Fruit fly (Drosophila melanogaster) whole organism, embryonic: ENCODE measurements around the gene CG33640.

Experiments
- CG10462 ChIP-seq: fragments of 200-800 bp; sonication (Bioruptor generic); optimal IDR thresholded peaks from 2 replicates; lab custom pipeline; 2016; ENCODE audit warnings: missing biosample characterization, missing genetic modification characterization
- CG10543 ChIP-seq: fragments of 200-800 bp; sonication (Bioruptor generic); optimal IDR thresholded peaks from 3 replicates; lab custom pipeline; 2017; ENCODE audit warnings: missing biosample characterization, mild to moderate bottlenecking, missing genetic modification characterization, moderate library complexity
- CG11695 ChIP-seq: fragments of 200-800 bp; sonication (Bioruptor generic); IDR thresholded peaks from 3 replicates; pipeline ENCODE4 v1.3.6; 2022; ENCODE audit warnings: missing biosample characterization, missing genetic modification characterization
- CG12155 ChIP-seq: fragments of 200-800 bp; sonication (Bioruptor generic); optimal IDR thresholded peaks from 3 replicates; lab custom pipeline; 2016; ENCODE audit warnings: missing biosample characterization, missing genetic modification characterization
- CG13123 ChIP-seq: fragments of 200-800 bp; sonication (Bioruptor generic); optimal IDR thresholded peaks from 2 replicates; lab custom pipeline; 2016; ENCODE audit warnings: missing biosample characterization, missing genetic modification characterization
- CG14710 ChIP-seq: fragments of 200-800 bp; sonication (Bioruptor generic); optimal IDR thresholded peaks from 3 replicates; lab custom pipeline; 2019; ENCODE audit warnings: missing biosample characterization, mild to moderate bottlenecking, missing genetic modification characterization, moderate library complexity
- CG14965 ChIP-seq: fragments of 200-800 bp; sonication (Bioruptor generic); optimal IDR thresholded peaks from 2 replicates; lab custom pipeline; 2016; ENCODE audit warnings: missing biosample characterization, missing genetic modification characterization, borderline replicate concordance
- CG1603 ChIP-seq: fragments of 200-800 bp; sonication (Bioruptor generic); optimal IDR thresholded peaks from 2 replicates; lab custom pipeline; 2019; ENCODE audit warnings: missing biosample characterization, mild to moderate bottlenecking, missing genetic modification characterization, moderate library complexity
- CG2678 ChIP-seq: fragments of 200-800 bp; sonication (Bioruptor generic); optimal IDR thresholded peaks from 3 replicates; lab custom pipeline; 2019; ENCODE audit warnings: missing biosample characterization, mild to moderate bottlenecking, missing genetic modification characterization, moderate library complexity
- CG2712 ChIP-seq: fragments of 200-800 bp; optimal IDR thresholded peaks from 3 replicates; lab custom pipeline; 2019; ENCODE audit warnings: missing biosample characterization, mild to moderate bottlenecking, missing genetic modification characterization, moderate library complexity
- CG30403 ChIP-seq: fragments of 200-800 bp; sonication (Bioruptor generic); optimal IDR thresholded peaks from 3 replicates; lab custom pipeline; 2016; ENCODE audit warnings: missing biosample characterization, missing genetic modification characterization
- CG4617 ChIP-seq: fragments of 200-800 bp; sonication (Bioruptor generic); optimal IDR thresholded peaks from 3 replicates; lab custom pipeline; 2016; ENCODE audit warnings: missing biosample characterization, missing genetic modification characterization, borderline replicate concordance
- CG6272 ChIP-seq: fragments of 200-800 bp; sonication (Bioruptor generic); IDR thresholded peaks from 2 replicates; pipeline ENCODE4 v1.3.6; 2022; ENCODE audit warnings: missing biosample characterization, missing genetic modification characterization
- CG7928 ChIP-seq: fragments of 200-800 bp; sonication (Bioruptor generic); optimal IDR thresholded peaks from 2 replicates; lab custom pipeline; 2017; ENCODE audit warnings: missing biosample characterization, mild to moderate bottlenecking, missing genetic modification characterization
- CG9797 ChIP-seq: fragments of 200-800 bp; sonication (Bioruptor generic); optimal IDR thresholded peaks from 3 replicates; lab custom pipeline; 2018; ENCODE audit warnings: missing biosample characterization, mild to moderate bottlenecking, missing genetic modification characterization
- Dad ChIP-seq: fragments of 200-800 bp; sonication (Bioruptor generic); optimal IDR thresholded peaks from 3 replicates; lab custom pipeline; 2016; ENCODE audit warnings: missing biosample characterization, missing genetic modification characterization
- H15 ChIP-seq: fragments of 200-800 bp; sonication (Bioruptor generic); IDR thresholded peaks from 3 replicates; pipeline ENCODE4 v1.3.6; 2022; ENCODE audit warnings: missing biosample characterization, missing genetic modification characterization
- HHEX ChIP-seq: fragments of 200-800 bp; sonication (Bioruptor generic); optimal IDR thresholded peaks from 3 replicates; lab custom pipeline; 2017; ENCODE audit warnings: missing biosample characterization, mild to moderate bottlenecking, missing genetic modification characterization, missing genetic modification reagents
- Hand ChIP-seq: fragments of 200-800 bp; sonication (Bioruptor generic); optimal IDR thresholded peaks from 2 replicates; lab custom pipeline; 2017; ENCODE audit warnings: mild to moderate bottlenecking, missing biosample characterization, missing genetic modification reagents, missing genetic modification characterization
- Hr3 ChIP-seq: fragments of 200-800 bp; sonication (Bioruptor generic); optimal IDR thresholded peaks from 3 replicates; lab custom pipeline; 2016; ENCODE audit warnings: missing biosample characterization, missing genetic modification characterization
- Hr39 ChIP-seq: fragments of >200 bp; optimal IDR thresholded peaks from 2 replicates; lab custom pipeline; 2017
- Mes4 ChIP-seq: fragments of 200-800 bp; sonication (Bioruptor generic); optimal IDR thresholded peaks from 2 replicates; lab custom pipeline; 2016; ENCODE audit warnings: missing biosample characterization, missing genetic modification characterization
- NfI ChIP-seq: fragments of 200-800 bp; sonication (Bioruptor generic); optimal IDR thresholded peaks from 3 replicates; lab custom pipeline; 2018; ENCODE audit warnings: missing biosample characterization, mild to moderate bottlenecking, missing genetic modification characterization, moderate library complexity
- Sry-δ ChIP-seq: fragments of 200-800 bp; sonication (Bioruptor generic); optimal IDR thresholded peaks from 2 replicates; lab custom pipeline; 2016; ENCODE audit warnings: missing biosample characterization, missing genetic modification characterization
- TFAM ChIP-seq: fragments of 200-800 bp; sonication (Bioruptor generic); optimal IDR thresholded peaks from 2 replicates; lab custom pipeline; 2017; ENCODE audit warnings: missing biosample characterization, missing genetic modification characterization, inconsistent platforms
- Usf ChIP-seq: fragments of 200-800 bp; sonication (Bioruptor generic); optimal IDR thresholded peaks from 2 replicates; lab custom pipeline; 2017; ENCODE audit warnings: missing genotype, missing biosample characterization, missing genetic modification characterization
- al ChIP-seq: fragments of 200-800 bp; sonication (Bioruptor generic); IDR thresholded peaks from 2 replicates; pipeline ENCODE4 v1.3.6; 2022; ENCODE audit warnings: missing biosample characterization, missing genetic modification characterization
- ap ChIP-seq: fragments of 200-800 bp; sonication (Bioruptor generic); IDR thresholded peaks from 2 replicates; pipeline ENCODE4 v1.3.6; 2022; ENCODE audit warnings: missing biosample characterization, missing genetic modification characterization
- dm ChIP-seq: fragments of 200-800 bp; sonication (Bioruptor generic); optimal IDR thresholded peaks from 3 replicates; lab custom pipeline; 2016; ENCODE audit warnings: missing biosample characterization, missing genetic modification characterization
- eyg ChIP-seq: fragments of 200-800 bp; sonication (Bioruptor generic); optimal IDR thresholded peaks from 3 replicates; lab custom pipeline; 2016; ENCODE audit warnings: missing biosample characterization, missing genetic modification characterization
- fd3F ChIP-seq: fragments of 200-800 bp; sonication (Bioruptor generic); optimal IDR thresholded peaks from 2 replicates; lab custom pipeline; 2018; ENCODE audit warnings: missing biosample characterization, mild to moderate bottlenecking, missing genetic modification characterization, moderate library complexity
- gro ChIP-seq: fragments of 200-800 bp; sonication (Bioruptor generic); optimal IDR thresholded peaks from 2 replicates; lab custom pipeline; 2016; ENCODE audit warnings: missing biosample characterization, missing genetic modification characterization
- gsb ChIP-seq: fragments of 200-800 bp; sonication (Bioruptor generic); IDR thresholded peaks from 2 replicates; pipeline ENCODE4 v1.3.6; 2022; ENCODE audit warnings: missing biosample characterization, missing genetic modification characterization
- her ChIP-seq: fragments of 200-800 bp; sonication (Bioruptor generic); optimal IDR thresholded peaks from 2 replicates; lab custom pipeline; 2016; ENCODE audit warnings: missing biosample characterization, missing genetic modification characterization
- inv ChIP-seq: fragments of 200-800 bp; sonication (Bioruptor generic); IDR thresholded peaks from 2 replicates; pipeline ENCODE4 v1.3.6; 2022; ENCODE audit warnings: missing biosample characterization, missing genetic modification characterization; ENCODE audit not compliant: partially characterized antibody
- jumu ChIP-seq: fragments of 200-800 bp; sonication (Bioruptor generic); optimal IDR thresholded peaks from 3 replicates; lab custom pipeline; 2016; ENCODE audit warnings: missing biosample characterization, missing genetic modification characterization
- klu ChIP-seq: fragments of 200-800 bp; sonication (Bioruptor generic); IDR thresholded peaks from 2 replicates; pipeline ENCODE4 v1.3.6; 2022; ENCODE audit warnings: missing biosample characterization, missing genetic modification characterization
- lola ChIP-seq, 3 experiments: fragments of >200 bp in 2 of 3; fragments of 200-800 bp in 1 of 3; sonication (Bioruptor generic) in 1 of 3; optimal IDR thresholded peaks; 2 replicates each; lab custom pipeline; 2017 to 2019; ENCODE audit warnings: missing biosample characterization in 3 of 3, missing genetic modification characterization in 3 of 3, mild to moderate bottlenecking in 1 of 3, moderate library complexity in 1 of 3
- mam ChIP-seq: fragments of 200-800 bp; sonication (Bioruptor generic); optimal IDR thresholded peaks from 3 replicates; lab custom pipeline; 2016; ENCODE audit warnings: missing biosample characterization, missing genetic modification characterization
- nom ChIP-seq: fragments of 200-800 bp; sonication (Bioruptor generic); optimal IDR thresholded peaks from 2 replicates; lab custom pipeline; 2017; ENCODE audit warnings: missing biosample characterization, missing genetic modification characterization, mild to moderate bottlenecking, moderate library complexity, missing genetic modification reagents
- vnd ChIP-seq: fragments of 200-800 bp; sonication (Bioruptor generic); IDR thresholded peaks from 3 replicates; pipeline ENCODE4 v1.3.6; 2022; ENCODE audit warnings: missing biosample characterization, missing genetic modification characterization; ENCODE audit not compliant: partially characterized antibody
- wek ChIP-seq: fragments of 200-800 bp; sonication (Bioruptor generic); optimal IDR thresholded peaks from 3 replicates; lab custom pipeline; 2018; ENCODE audit warnings: missing biosample characterization, mild to moderate bottlenecking, missing genetic modification characterization, moderate library complexity
- zfh2 ChIP-seq: fragments of 200-800 bp; sonication (Bioruptor generic); optimal IDR thresholded peaks from 2 replicates; lab custom pipeline; 2016; ENCODE audit warnings: missing biosample characterization, missing genetic modification characterization

Gene CG33640

DNA sequence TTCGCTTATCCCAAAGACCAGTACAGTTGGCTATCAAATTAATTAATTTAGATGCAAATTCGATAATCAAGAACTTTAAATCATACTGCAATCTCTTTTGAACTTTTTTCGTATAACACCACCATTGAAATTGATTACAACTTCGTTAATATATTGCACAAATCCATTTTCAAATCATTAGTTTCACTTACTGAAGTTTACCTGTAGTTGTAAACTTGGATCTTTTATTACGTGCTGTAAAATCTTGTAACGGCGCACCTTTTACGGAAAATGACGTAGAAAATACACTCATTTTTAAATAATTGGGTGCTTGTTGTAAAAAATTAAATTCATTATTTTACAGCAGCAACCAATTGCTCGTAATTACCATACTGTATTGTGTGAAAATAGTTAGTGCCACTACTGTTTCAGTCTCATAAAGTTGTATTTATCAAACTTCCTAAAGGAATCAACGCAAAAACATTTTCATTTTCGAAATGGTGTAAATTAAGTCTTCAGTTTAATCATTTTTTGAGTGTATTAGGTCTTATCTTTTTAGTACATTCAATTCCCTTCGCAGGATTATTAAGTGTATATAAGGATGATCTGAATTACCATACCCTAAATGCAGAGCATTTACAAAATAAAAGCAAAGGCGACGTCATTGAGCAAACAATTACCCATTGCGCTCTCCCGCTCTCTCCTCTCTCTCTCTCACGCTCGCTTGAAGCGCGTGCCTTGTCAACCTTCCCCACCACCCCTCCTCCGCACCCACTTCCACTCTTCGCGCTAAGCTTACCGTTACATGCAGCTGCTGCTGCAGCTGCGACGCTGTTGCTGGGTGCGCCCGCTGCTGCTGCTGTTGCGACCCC lies 15.2 kb upstream of the CG33640 start (continued):
- peak; percentile 2 for TF ChIP-seq CG12155 (GFP tag; lab: Kevin White, UChicago)
- TF ChIP-seq CG9797, result no peak
- no peak for TF ChIP-seq zfh2 (GFP tag; lab: Kevin White, UChicago)
- no peak for TF ChIP-seq Dad
- no peak for TF ChIP-seq CG7928 (GFP tag; lab: Kevin White, UChicago)
- TF ChIP-seq H15, result no peak; the same call in 2 of the 3 replicates
- TF ChIP-seq Mes4 (GFP tag; lab: Kevin White, UChicago), result no peak
- TF ChIP-seq CG30403 (GFP tag; lab: Kevin White, UChicago), result peak; percentile 31
- TF ChIP-seq al (GFP tag; lab: Robert Waterston, UW), result 0 out of 2 replicates have a peak, but pooled peaks have one; percentile 10
- TF ChIP-seq nom (GFP tag; lab: Kevin White, UChicago), result peak; percentile 4
- no peak for TF ChIP-seq CG4617 (GFP tag; lab: Kevin White, UChicago)
- TF ChIP-seq klu (GFP tag; lab: Robert Waterston, UW), result no peak
- TF ChIP-seq eyg (GFP tag; lab: Kevin White, UChicago), result no peak
- peak; percentile 19 for TF ChIP-seq HHEX
- no peak for TF ChIP-seq Hr3
- peak; percentile 22; the same call in 1 of the 2 replicates for TF ChIP-seq CG6272
- no peak for TF ChIP-seq lola (GFP tag; optimal IDR thresholded peaks at IDR 0.05; lab: Kevin White, UChicago)
- peak; percentile 27 for TF ChIP-seq mam (GFP tag; lab: Kevin White, UChicago)
- TF ChIP-seq CG11695, result peak; percentile 55; the same call in 1 of the 3 replicates
- TF ChIP-seq CG1603 (tag; lab: Kevin White, UChicago), result peak; percentile 49
- TF ChIP-seq vnd (GFP tag; lab: Robert Waterston, UW), result no peak
- peak; percentile 39 for TF ChIP-seq fd3F
- TF ChIP-seq Hr39 (lab: Kevin White, UChicago), result no peak
- TF ChIP-seq CG13123, result no peak
- TF ChIP-seq inv (GFP tag; lab: Robert Waterston, UW), result no peak
- no peak for TF ChIP-seq CG10543 (GFP tag; lab: Kevin White, UChicago)
- no peak for TF ChIP-seq jumu (GFP tag; lab: Kevin White, UChicago)
- TF ChIP-seq ap (GFP tag; lab: Robert Waterston, UW), result peak; percentile 15; the same call in 1 of the 2 replicates
- TF ChIP-seq wek (GFP tag; lab: Kevin White, UChicago), result no peak
- TF ChIP-seq CG2678, result peak; percentile 47
- peak; percentile 32 for TF ChIP-seq CG2712 (tag; lab: Kevin White, UChicago)
- no peak for TF ChIP-seq dm
- peak; percentile 6 for TF ChIP-seq her
- no peak for TF ChIP-seq Usf
- TF ChIP-seq Sry-δ (GFP tag; lab: Kevin White, UChicago), result no peak
- no peak for TF ChIP-seq Hand (GFP tag; lab: Kevin White, UChicago)
- TF ChIP-seq NfI (GFP tag; lab: Kevin White, UChicago), result no peak
- TF ChIP-seq gsb, result no peak
- TF ChIP-seq TFAM (GFP tag; lab: Kevin White, UChicago), result no peak
- TF ChIP-seq gro (GFP tag; lab: Kevin White, UChicago), result no peak
- no peak for TF ChIP-seq CG10462 (GFP tag; lab: Kevin White, UChicago)
- TF ChIP-seq CG14710 (tag; lab: Kevin White, UChicago), result no peak
- no peak for TF ChIP-seq CG14965 (GFP tag; lab: Kevin White, UChicago)
